Fruit fly (Drosophila melanogaster): ENCODE data around the gene CG14312.

Gene CG14312

dm6 chr3R:18283441-18283840 lies at the start of gene CG14312, which contains the start of gene CG8064 (continued):
- no peak for TF ChIP-seq CG12071 (GFP tag; optimal IDR thresholded peaks at IDR 0.05)
- no peak for TF ChIP-seq Hey (tag; optimal IDR thresholded peaks at IDR 0.05)
- TF ChIP-seq prd (optimal IDR thresholded peaks at IDR 0.05) = no peak
- no peak for TF ChIP-seq prd (GFP tag; IDR thresholded peaks at IDR 0.05)
- TF ChIP-seq slou (GFP tag; optimal IDR thresholded peaks at IDR 0.05) = no peak
- TF ChIP-seq CG18619 (GFP tag; optimal IDR thresholded peaks at IDR 0.05) = no peak
- TF ChIP-seq CG16863 (GFP tag; optimal IDR thresholded peaks at IDR 0.05) = no peak
- TF ChIP-seq dati (GFP tag; IDR thresholded peaks at IDR 0.05) = no peak
- TF ChIP-seq Neu2 (GFP tag; optimal IDR thresholded peaks at IDR 0.05; ENCODE audit: borderline replicate concordance) = no peak
- no peak for TF ChIP-seq Vsx1 (GFP tag; optimal IDR thresholded peaks at IDR 0.05)
- no peak for TF ChIP-seq ems (GFP tag; optimal IDR thresholded peaks at IDR 0.05)
- no peak for TF ChIP-seq ssp (GFP tag; IDR thresholded peaks at IDR 0.05)
- TF ChIP-seq CG9797 (GFP tag; optimal IDR thresholded peaks at IDR 0.05) = peak; percentile 18
- no peak for TF ChIP-seq rib (GFP tag; IDR thresholded peaks at IDR 0.05)
- TF ChIP-seq Lhr (GFP tag; optimal IDR thresholded peaks at IDR 0.05) = peak; percentile 48
- no peak for TF ChIP-seq Hr3 (GFP tag; optimal IDR thresholded peaks at IDR 0.05)
- no peak for TF ChIP-seq B-H1 (GFP tag; IDR thresholded peaks at IDR 0.05)
- TF ChIP-seq CG34376 (GFP tag; optimal IDR thresholded peaks at IDR 0.05) = no peak
- TF ChIP-seq abd-A (tag; optimal IDR thresholded peaks at IDR 0.05) = no peak
- no peak for TF ChIP-seq gcm (GFP tag; optimal IDR thresholded peaks at IDR 0.05)
- TF ChIP-seq seq (GFP tag; IDR thresholded peaks at IDR 0.05) = peak; percentile 44; the same call in 1 of the 2 replicates
- TF ChIP-seq CG11695 (GFP tag; IDR thresholded peaks at IDR 0.05) = no peak
- TF ChIP-seq Dp (GFP tag; optimal IDR thresholded peaks at IDR 0.05) = peak; percentile 81
- no peak for TF ChIP-seq exex (tag; optimal IDR thresholded peaks at IDR 0.05)
- no peak for TF ChIP-seq CG11504 (tag; optimal IDR thresholded peaks at IDR 0.05)
- no peak for TF ChIP-seq CG8924 (tag; optimal IDR thresholded peaks at IDR 0.05)
- TF ChIP-seq Trl (optimal IDR thresholded peaks at IDR 0.05) = no peak
- TF ChIP-seq Trl (GFP tag; optimal IDR thresholded peaks at IDR 0.05) = no peak
- no peak for TF ChIP-seq CG10462 (GFP tag; optimal IDR thresholded peaks at IDR 0.05)
- TF ChIP-seq Dll (GFP tag; IDR thresholded peaks at IDR 0.05; ENCODE audit: partially characterized antibody) = peak; percentile 75; the same call in 3 of the 4 replicates
- no peak for TF ChIP-seq sens-2 (GFP tag; IDR thresholded peaks at IDR 0.05)
- no peak for TF ChIP-seq CG10431 (GFP tag; optimal IDR thresholded peaks at IDR 0.05)
- TF ChIP-seq CG14050 (GFP tag; IDR thresholded peaks at IDR 0.05) = no peak
- TF ChIP-seq CG4424 (GFP tag; optimal IDR thresholded peaks at IDR 0.05) = no peak
- no peak for TF ChIP-seq dimm (GFP tag; IDR thresholded peaks at IDR 0.05)
- no peak for TF ChIP-seq CG12236 (GFP tag; optimal IDR thresholded peaks at IDR 0.05)
- TF ChIP-seq ara (GFP tag; IDR thresholded peaks at IDR 0.05) = no peak
- TF ChIP-seq klu (GFP tag; IDR thresholded peaks at IDR 0.05) = no peak
- peak; percentile 46; the same call in 1 of the 3 replicates for TF ChIP-seq CG34224 (GFP tag; IDR thresholded peaks at IDR 0.05; ENCODE audit: partially characterized antibody)
- TF ChIP-seq Gug (GFP tag; IDR thresholded peaks at IDR 0.05) = no peak
- TF ChIP-seq CG12104 (GFP tag; optimal IDR thresholded peaks at IDR 0.05) = no peak
- TF ChIP-seq CG17568 (GFP tag; optimal IDR thresholded peaks at IDR 0.05) = no peak
- no peak for TF ChIP-seq CG17802 (tag; optimal IDR thresholded peaks at IDR 0.05)
- TF ChIP-seq CG34422 (GFP tag; IDR thresholded peaks at IDR 0.05) = peak; percentile 61; the same call in 1 of the 3 replicates
- no peak for TF ChIP-seq tx (GFP tag; optimal IDR thresholded peaks at IDR 0.05)
- TF ChIP-seq dmrt99B (tag; optimal IDR thresholded peaks at IDR 0.05) = no peak
- no peak for TF ChIP-seq gsb-n (tag; optimal IDR thresholded peaks at IDR 0.05)
- TF ChIP-seq sc (optimal IDR thresholded peaks at IDR 0.05) = no peak
- TF ChIP-seq sc (GFP tag; optimal IDR thresholded peaks at IDR 0.05) = no peak
- peak; percentile 44; the same call in 1 of the 3 replicates for TF ChIP-seq vnd (GFP tag; IDR thresholded peaks at IDR 0.05; ENCODE audit: partially characterized antibody)
- peak; percentile 57 for TF ChIP-seq Sin3A (optimal IDR thresholded peaks at IDR 0.05)
- no peak for TF ChIP-seq CG11723 (GFP tag; optimal IDR thresholded peaks at IDR 0.05)
- no peak for TF ChIP-seq HHEX (GFP tag; optimal IDR thresholded peaks at IDR 0.05)
